Fruit fly (Drosophila melanogaster): ENCODE measurements around the gene CG32191.
A peak's percentile ranks its signal among the peaks of the same experiment; 100 is the strongest.

CG32191 gene

DNA sequence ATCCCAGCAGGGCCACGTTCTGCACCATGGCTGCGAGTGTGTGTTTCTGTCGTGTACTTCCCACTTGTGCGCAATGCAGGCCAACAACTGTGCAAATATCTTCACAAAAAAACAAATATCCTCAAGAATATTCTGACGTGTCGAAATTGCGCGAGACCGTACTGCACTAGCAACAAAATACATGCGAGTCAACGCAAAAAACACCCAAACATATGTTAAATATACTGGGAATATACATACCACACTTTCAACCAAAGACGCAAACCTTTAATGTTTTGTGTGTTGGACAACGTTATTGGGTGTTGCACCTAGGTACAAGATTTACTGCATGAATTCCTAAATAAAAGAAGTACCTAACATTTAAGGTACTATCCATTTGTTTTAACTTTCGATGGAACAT lies 6.8 kb downstream of the CG32191 start, which contains the start of gene NUCB1 (continued):
- TF ChIP-seq CG3726 (GFP tag; IDR thresholded peaks at IDR 0.05) (no peak), CG8089 (GFP tag; optimal IDR thresholded peaks at IDR 0.05) (peak; percentile 7), gcm2 (GFP tag; optimal IDR thresholded peaks at IDR 0.05) (peak; percentile 7), CG11696 (GFP tag; IDR thresholded peaks at IDR 0.05) (no peak), CG14050 (GFP tag; IDR thresholded peaks at IDR 0.05) (no peak), CG17186 (GFP tag; optimal IDR thresholded peaks at IDR 0.05) (peak; percentile 79), dati (GFP tag; IDR thresholded peaks at IDR 0.05) (no peak), wdn (GFP tag; IDR thresholded peaks at IDR 0.05) (no peak), fd64A (GFP tag; optimal IDR thresholded peaks at IDR 0.05) (no peak), CG11504 (tag; optimal IDR thresholded peaks at IDR 0.05) (no peak), C15 (GFP tag; IDR thresholded peaks at IDR 0.05) (no peak), Oli (tag; optimal IDR thresholded peaks at IDR 0.05) (no peak), CG8290 (GFP tag; optimal IDR thresholded peaks at IDR 0.05) (peak; percentile 20), CG8290 (tag; optimal IDR thresholded peaks at IDR 0.05) (peak in 1 of 2 experiments; percentile 89), jing (GFP tag; optimal IDR thresholded peaks at IDR 0.05) (no peak), CG12391 (tag; optimal IDR thresholded peaks at IDR 0.05) (peak; percentile 59), maf-S (GFP tag; optimal IDR thresholded peaks at IDR 0.05) (no peak), prd (optimal IDR thresholded peaks at IDR 0.05) (no peak), prd (GFP tag; IDR thresholded peaks at IDR 0.05) (no peak), ftz-f1 (GFP tag; optimal IDR thresholded peaks at IDR 0.05) (no peak), wor (GFP tag; IDR thresholded peaks at IDR 0.05) (no peak), mam (GFP tag; optimal IDR thresholded peaks at IDR 0.05) (peak; percentile 64), repo (GFP tag; optimal IDR thresholded peaks at IDR 0.05) (peak; percentile 2), Xrp1 (GFP tag; IDR thresholded peaks at IDR 0.05) (no peak), salm (tag; optimal IDR thresholded peaks at IDR 0.05) (no peak), so (GFP tag; IDR thresholded peaks at IDR 0.05) (no peak), pb (GFP tag; optimal IDR thresholded peaks at IDR 0.05) (peak; percentile 20), fru (optimal IDR thresholded peaks at IDR 0.05) (no peak), sna (GFP tag; IDR thresholded peaks at IDR 0.05; ENCODE audit: partially characterized antibody) (no peak), Scr (GFP tag; IDR thresholded peaks at IDR 0.05; ENCODE audit: partially characterized antibody) (0 out of 2 replicates have a peak, but pooled peaks have one; percentile 2), CG6654 (GFP tag; optimal IDR thresholded peaks at IDR 0.05) (no peak), CG10979 (tag; optimal IDR thresholded peaks at IDR 0.05) (peak; percentile 18), Ptx1 (GFP tag; IDR thresholded peaks at IDR 0.05) (peak; percentile 38), CG3065 (GFP tag; optimal IDR thresholded peaks at IDR 0.05) (peak; percentile 18), CG30020 (tag; optimal IDR thresholded peaks at IDR 0.05) (peak; percentile 29), CG11085 (GFP tag; IDR thresholded peaks at IDR 0.05) (no peak), insv (GFP tag; optimal IDR thresholded peaks at IDR 0.05) (no peak), Vsx1 (GFP tag; optimal IDR thresholded peaks at IDR 0.05) (no peak), CG2116 (GFP tag; optimal IDR thresholded peaks at IDR 0.05) (peak; percentile 56), pnt (GFP tag; optimal IDR thresholded peaks at IDR 0.05) (no peak), ac (GFP tag; optimal IDR thresholded peaks at IDR 0.05) (no peak), Doc2 (GFP tag; IDR thresholded peaks at IDR 0.05) (no peak), sim (GFP tag; IDR thresholded peaks at IDR 0.05) (no peak), bsh (GFP tag; optimal IDR thresholded peaks at IDR 0.05) (peak in 1 of 2 experiments; percentile 32), CHES-1-like (GFP tag; optimal IDR thresholded peaks at IDR 0.05) (peak; percentile 36), CG18011 (GFP tag; optimal IDR thresholded peaks at IDR 0.05) (no peak), CG11093 (GFP tag; IDR thresholded peaks at IDR 0.05) (no peak), Antp (GFP tag; optimal IDR thresholded peaks at IDR 0.05) (peak; percentile 5), Dfd (GFP tag; optimal IDR thresholded peaks at IDR 0.05) (no peak), Ets97D (GFP tag; optimal IDR thresholded peaks at IDR 0.05) (peak; percentile 85), ase (GFP tag; IDR thresholded peaks at IDR 0.05) (no peak), CG7928 (GFP tag; optimal IDR thresholded peaks at IDR 0.05) (peak; percentile 0), dimm (GFP tag; IDR thresholded peaks at IDR 0.05) (no peak), run (tag; optimal IDR thresholded peaks at IDR 0.05) (no peak)

All from whole organism, embryonic.